Fruit fly (Drosophila melanogaster) whole organism, pupa: Measurements from ENCODE around the gene Lk6.

Experiments
- CG13204 ChIP-seq: fragments of 200-800 bp; sonication (Bioruptor generic); optimal IDR thresholded peaks from 2 replicates; lab custom pipeline; 2018; ENCODE audit warnings: missing biosample characterization, mild to moderate bottlenecking, missing genetic modification characterization, moderate library complexity
- CG17806 ChIP-seq: fragments of 200-800 bp; sonication (Bioruptor generic); optimal IDR thresholded peaks from 2 replicates; lab custom pipeline; 2018; ENCODE audit warnings: missing biosample characterization, mild to moderate bottlenecking, missing genetic modification characterization, moderate library complexity
- CG34367 ChIP-seq: fragments of 200-800 bp; sonication (Bioruptor generic); optimal IDR thresholded peaks from 2 replicates; lab custom pipeline; 2018; ENCODE audit warnings: missing biosample characterization, mild to moderate bottlenecking, missing genetic modification characterization
- CG4496 ChIP-seq: fragments of 200-800 bp; sonication (Bioruptor generic); IDR thresholded peaks from 3 replicates; pipeline ENCODE4 v1.3.6; 2022; ENCODE audit warnings: missing biosample characterization, missing genetic modification characterization
- CG8159 ChIP-seq: fragments of 200-800 bp; sonication (Bioruptor generic); optimal IDR thresholded peaks from 3 replicates; lab custom pipeline; 2018; ENCODE audit warnings: missing biosample characterization, mild to moderate bottlenecking, missing genetic modification characterization, moderate library complexity
- CG8301 ChIP-seq: fragments of 200-800 bp; sonication (Bioruptor generic); optimal IDR thresholded peaks from 2 replicates; lab custom pipeline; 2018; ENCODE audit warnings: missing biosample characterization, mild to moderate bottlenecking, missing genetic modification characterization
- CG9948 ChIP-seq: fragments of 200-800 bp; sonication (Bioruptor generic); optimal IDR thresholded peaks from 2 replicates; lab custom pipeline; 2018; ENCODE audit warnings: missing biosample characterization, mild to moderate bottlenecking, missing genetic modification characterization, moderate library complexity
- D1 ChIP-seq: fragments of 200-800 bp; sonication (Bioruptor generic); optimal IDR thresholded peaks from 2 replicates; lab custom pipeline; 2018; ENCODE audit warnings: missing biosample characterization, mild to moderate bottlenecking, missing genetic modification characterization, moderate library complexity
- EcR ChIP-seq: fragments of 200-800 bp; sonication (Bioruptor generic); optimal IDR thresholded peaks from 3 replicates; lab custom pipeline; 2019; ENCODE audit warnings: missing biosample characterization, missing genetic modification characterization, mild to moderate bottlenecking, moderate library complexity, missing genetic modification reagents
- Pif1A ChIP-seq: fragments of 200-800 bp; sonication (Bioruptor generic); optimal IDR thresholded peaks from 3 replicates; lab custom pipeline; 2016; ENCODE audit warnings: missing biosample characterization, missing genetic modification characterization
- Pif1B ChIP-seq: fragments of 200-800 bp; sonication (Bioruptor generic); optimal IDR thresholded peaks from 3 replicates; lab custom pipeline; 2016; ENCODE audit warnings: missing biosample characterization, missing genetic modification characterization
- rn ChIP-seq: fragments of 200-800 bp; sonication (Bioruptor generic); IDR thresholded peaks from 2 replicates; pipeline ENCODE4 v1.3.6; 2022; ENCODE audit warnings: missing biosample characterization, missing genetic modification characterization

- peak; percentile 92 for TF ChIP-seq CG34367 (tag; lab: Kevin White, UChicago)
- TF ChIP-seq EcR (GFP tag; lab: Kevin White, UChicago), result peak; percentile 91
- peak; percentile 16 for TF ChIP-seq CG13204
- TF ChIP-seq CG8159, result peak; percentile 96
- peak; percentile 90 for TF ChIP-seq Pif1A (GFP tag; lab: Kevin White, UChicago)
- peak; percentile 95 for TF ChIP-seq CG9948 (tag; lab: Kevin White, UChicago)
- peak; percentile 94 for TF ChIP-seq CG17806 (tag; lab: Kevin White, UChicago)
- peak; percentile 87 for TF ChIP-seq CG8301 (tag; lab: Kevin White, UChicago)
- TF ChIP-seq Pif1B (GFP tag; lab: Kevin White, UChicago), result peak; percentile 91
- TF ChIP-seq rn (GFP tag; lab: Robert Waterston, UW), result peak; percentile 68
- peak; percentile 89 for TF ChIP-seq D1
- peak; percentile 65 for TF ChIP-seq CG4496 (GFP tag; lab: Robert Waterston, UW)
Observed at dm6 chr3R:11779357-11780018, 15.2 kb upstream of the Lk6 start.
